Worm (Caenorhabditis elegans): ENCODE measurements around the gene Y51H7C.7.

Gene Y51H7C.7

DNA sequence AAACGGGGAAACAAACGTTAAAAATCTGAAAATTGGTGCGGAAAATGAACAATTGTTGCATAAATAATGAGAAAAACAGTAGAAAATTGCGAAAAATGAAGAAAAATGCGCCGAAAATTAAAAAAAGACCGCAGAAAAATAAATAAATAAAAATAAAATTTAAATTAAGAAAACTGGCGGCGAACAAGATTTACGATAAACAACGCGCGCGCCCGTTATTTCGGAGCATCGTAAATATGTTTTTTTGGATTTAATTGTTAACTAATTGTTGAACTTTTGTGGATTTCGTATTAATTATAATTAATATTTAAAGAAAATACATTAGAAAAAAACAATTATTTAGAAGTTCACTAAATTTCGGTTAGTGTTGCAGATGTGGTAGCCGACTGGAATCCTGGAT is 25.6 kb upstream of the Y51H7C.7 start:
- no peak for TF ChIP-seq him-1 (tag; optimal IDR thresholded peaks at IDR 0.05)
- TF ChIP-seq W03F9.2 (tag; optimal IDR thresholded peaks at IDR 0.05) = no peak
- no peak for TF ChIP-seq dao-5 (tag; optimal IDR thresholded peaks at IDR 0.05)

ce11 chrII:1378259-1378658 is 24.1 kb upstream of the Y51H7C.7 start, which contains the start of gene F54D12.10:
Gene F54D12.10, minus strand, starts transcription at chrII:1378359.
- no peak for TF ChIP-seq dao-5 (tag; optimal IDR thresholded peaks at IDR 0.05)
- TF ChIP-seq W03F9.2 (tag; optimal IDR thresholded peaks at IDR 0.05) = no peak
- no peak for TF ChIP-seq him-1 (tag; optimal IDR thresholded peaks at IDR 0.05)

DNA sequence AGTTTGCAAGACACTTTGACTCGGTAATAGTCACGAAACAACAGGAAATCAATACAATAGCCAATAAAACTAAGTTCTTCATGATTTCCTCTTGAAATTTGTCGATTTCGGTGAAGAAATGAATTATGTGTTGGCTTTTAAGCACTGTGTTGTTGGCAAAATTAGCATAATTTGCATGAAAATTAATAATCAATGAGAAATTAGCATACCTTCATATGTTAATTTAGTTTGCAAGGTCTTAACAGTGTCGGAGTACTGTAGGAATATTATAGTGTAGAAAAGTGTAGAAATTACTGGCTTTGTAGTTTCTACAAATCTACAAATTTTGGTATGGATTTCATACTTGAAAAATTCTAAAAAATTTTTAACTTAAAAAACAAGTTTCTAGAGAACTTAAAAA is 20.8 kb upstream of the Y51H7C.7 start, which contains the start of gene F54D12.9:
Gene F54D12.9, minus strand, starts transcription at position 101 of the 400 bp plus-strand sequence.
- TF ChIP-seq him-1 (tag; optimal IDR thresholded peaks at IDR 0.05) = no peak

DNA sequence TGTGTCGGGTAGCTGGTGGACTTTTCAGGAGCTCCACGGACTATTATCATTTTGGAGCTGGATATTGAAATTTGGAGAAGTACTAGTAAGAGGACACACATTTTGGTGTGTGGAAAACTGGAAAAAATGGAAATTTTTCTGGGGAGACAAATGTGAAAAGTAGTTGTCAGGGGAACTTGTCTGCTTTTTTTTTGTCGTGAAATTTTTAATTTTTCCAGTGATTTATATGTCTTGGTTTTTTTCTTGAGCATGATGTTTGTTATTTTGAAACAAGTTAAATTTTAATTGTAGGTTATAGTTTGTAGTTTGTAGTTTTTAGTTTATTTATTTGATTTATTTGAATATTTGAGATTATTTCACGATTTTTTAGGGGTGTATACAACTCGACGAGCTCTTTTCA is 17.1 kb upstream of the Y51H7C.7 start, which contains the start of gene F54D12.7:
Gene F54D12.7, minus strand, starts transcription at position 101 of the 400 bp plus-strand sequence.
- TF ChIP-seq W03F9.2 (tag; optimal IDR thresholded peaks at IDR 0.05) = no peak
- TF ChIP-seq him-1 (tag; optimal IDR thresholded peaks at IDR 0.05) = no peak
- no peak for TF ChIP-seq dao-5 (tag; optimal IDR thresholded peaks at IDR 0.05)

DNA sequence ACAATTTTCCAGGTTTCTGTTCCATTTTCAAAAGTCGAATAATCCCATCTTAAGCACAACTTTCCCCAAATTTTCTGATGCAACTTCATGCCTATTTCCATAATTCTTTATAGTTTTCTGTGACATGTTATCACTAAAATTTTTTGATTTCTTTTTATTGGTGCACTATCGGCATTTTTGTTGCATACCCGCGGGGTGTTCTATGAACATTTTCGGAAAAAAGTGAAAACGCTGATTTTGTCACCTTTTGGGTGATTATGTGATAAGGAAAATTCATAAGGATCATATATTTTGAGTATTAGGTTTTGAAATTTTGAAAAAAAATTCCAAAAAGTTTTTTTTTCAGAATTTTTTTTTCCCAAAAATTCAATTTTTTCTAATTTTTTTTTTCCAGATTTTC is 15.9 kb upstream of the Y51H7C.7 start, which contains the start of gene aat-7:
Gene aat-7, plus strand, starts transcription at position 393 of the 400 bp plus-strand sequence.
- TF ChIP-seq W03F9.2 (tag; optimal IDR thresholded peaks at IDR 0.05) = no peak
- TF ChIP-seq him-1 (tag; optimal IDR thresholded peaks at IDR 0.05) = no peak
- no peak for TF ChIP-seq dao-5 (tag; optimal IDR thresholded peaks at IDR 0.05)

ce11 chrII:1397703-1398102 is 4.7 kb upstream of the Y51H7C.7 start, which contains the start of gene F54D12.8:
Gene F54D12.8, minus strand, starts transcription at chrII:1398038.
- TF ChIP-seq W03F9.2 (tag; optimal IDR thresholded peaks at IDR 0.05) (no peak), him-1 (tag; optimal IDR thresholded peaks at IDR 0.05) (no peak), dao-5 (tag; optimal IDR thresholded peaks at IDR 0.05) (no peak)

DNA sequence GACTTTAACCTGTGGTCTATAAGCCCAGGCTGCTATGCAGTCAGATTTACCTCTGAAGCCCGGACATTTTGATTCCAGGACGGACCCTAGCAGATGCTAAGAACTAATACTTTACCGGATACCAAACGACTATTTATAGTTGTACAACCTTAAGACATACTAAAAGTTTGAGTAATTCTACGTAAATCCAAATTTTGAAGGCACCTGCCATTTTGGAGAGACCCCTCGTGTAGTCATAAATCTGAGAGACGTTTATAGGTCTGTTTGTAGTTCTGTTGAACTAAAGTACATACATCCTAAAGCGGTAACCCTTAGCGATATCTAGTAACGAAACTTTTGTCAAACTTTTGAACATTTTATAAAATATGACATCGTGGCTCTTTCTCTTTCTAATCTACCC is 4.0 kb upstream of the Y51H7C.7 start, which contains the start of gene F54D12.2:
Gene F54D12.2, plus strand, starts transcription at position 301 of the 400 bp plus-strand sequence.
- TF ChIP-seq dao-5 (tag; optimal IDR thresholded peaks at IDR 0.05) (no peak), him-1 (tag; optimal IDR thresholded peaks at IDR 0.05) (no peak), W03F9.2 (tag; optimal IDR thresholded peaks at IDR 0.05) (no peak)

DNA sequence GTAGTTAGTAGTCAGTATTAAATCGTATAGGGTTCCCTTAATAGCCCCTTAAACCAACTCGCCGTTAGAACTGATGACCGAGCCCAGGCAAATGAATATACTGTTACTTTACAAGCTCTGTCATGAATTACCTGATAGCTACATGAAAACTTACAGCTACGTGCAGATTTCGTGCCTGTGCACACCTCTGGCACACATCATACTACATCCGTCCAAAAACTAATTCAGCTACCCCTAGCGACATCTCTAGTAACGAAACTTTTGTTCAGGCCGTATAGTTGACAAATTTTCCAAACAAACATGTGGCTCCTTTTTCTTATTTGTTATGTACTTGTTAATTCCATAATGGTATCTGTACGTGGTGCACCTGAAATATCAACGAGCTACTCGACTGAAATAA is 2.3 kb upstream of the Y51H7C.7 start, which contains the start of gene F54D12.1:
Gene F54D12.1, plus strand, starts transcription at position 301 of the 400 bp plus-strand sequence.
- TF ChIP-seq dao-5 (tag; optimal IDR thresholded peaks at IDR 0.05) (no peak), W03F9.2 (tag; optimal IDR thresholded peaks at IDR 0.05) (no peak), him-1 (tag; optimal IDR thresholded peaks at IDR 0.05) (no peak)

DNA sequence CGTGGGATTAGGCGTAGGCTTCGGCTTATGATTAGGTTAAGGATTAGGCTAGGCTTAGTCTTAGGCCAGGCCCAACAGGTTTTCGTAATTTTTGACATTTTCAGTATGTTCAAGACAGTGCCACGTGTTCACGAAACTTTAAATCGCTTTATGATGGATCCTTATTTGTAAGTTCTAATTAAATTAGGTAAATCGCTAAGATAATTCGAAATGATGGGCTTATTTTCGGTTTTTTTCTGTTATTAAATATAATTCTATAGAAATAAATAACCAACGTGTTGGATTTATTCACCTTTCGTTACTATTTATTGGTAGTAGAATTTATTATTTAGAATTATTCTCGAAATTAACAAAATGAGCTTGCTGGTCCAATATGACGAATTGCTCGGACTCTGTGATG is 895 bp upstream of the Y51H7C.7 start, which contains the start of gene Y51H7C.8:
Gene Y51H7C.8, plus strand, starts transcription at position 301 of the 400 bp plus-strand sequence.
- TF ChIP-seq him-1 (tag; optimal IDR thresholded peaks at IDR 0.05) = no peak
- no peak for TF ChIP-seq W03F9.2 (tag; optimal IDR thresholded peaks at IDR 0.05)
- TF ChIP-seq dao-5 (tag; optimal IDR thresholded peaks at IDR 0.05) = no peak

DNA sequence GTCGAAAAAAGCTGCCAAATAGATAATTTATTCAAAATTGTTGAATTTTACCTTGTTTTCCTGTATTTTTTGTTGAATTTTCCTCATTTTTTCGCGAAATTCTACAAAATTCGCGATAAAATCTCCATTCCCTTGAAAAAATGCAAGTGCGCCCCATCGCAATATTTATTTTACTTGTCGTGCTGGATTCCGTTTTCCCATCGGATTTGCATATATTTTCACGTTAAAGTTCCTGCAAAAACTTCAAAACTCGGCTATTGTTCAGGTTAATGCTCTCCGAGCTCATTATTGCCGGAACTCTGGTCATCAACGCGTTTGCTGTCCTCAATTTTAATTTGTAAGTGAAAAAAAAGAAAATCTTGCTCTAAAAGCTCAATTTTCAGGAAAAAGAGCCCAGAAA is 687 bp downstream of the Y51H7C.7 start, which contains the start of the genes Y51H7C.41 and cogc-4:
Gene Y51H7C.41, plus strand, starts transcription at position 266 of the 400 bp plus-strand sequence.
Gene cogc-4, plus strand, starts transcription at position 386 of the 400 bp plus-strand sequence.
- TF ChIP-seq him-1 (tag; optimal IDR thresholded peaks at IDR 0.05) (no peak), dao-5 (tag; optimal IDR thresholded peaks at IDR 0.05) (no peak), W03F9.2 (tag; optimal IDR thresholded peaks at IDR 0.05) (no peak)

DNA sequence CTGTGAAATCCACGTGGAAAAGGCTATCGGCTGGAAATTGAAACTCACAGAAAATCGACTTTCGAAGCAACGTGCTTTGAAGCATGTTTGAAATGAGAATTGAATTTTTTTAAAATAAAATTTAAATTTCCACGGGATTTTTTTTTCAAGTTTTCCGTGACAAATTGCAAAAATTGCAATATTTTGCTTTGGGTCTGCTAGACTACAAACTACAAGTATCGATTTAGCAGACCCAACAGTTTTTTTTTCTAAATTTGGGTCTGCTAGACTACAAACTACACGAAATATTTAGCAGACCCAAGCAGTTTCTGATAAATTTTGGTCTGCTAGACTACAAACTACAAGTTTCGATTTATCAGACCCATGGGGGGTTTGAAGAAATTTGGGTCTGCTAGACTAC is 9.0 kb downstream of the Y51H7C.7 start, which contains the start of gene Y51H7C.9:
Gene Y51H7C.9, minus strand, starts transcription at position 101 of the 400 bp plus-strand sequence.
- TF ChIP-seq dao-5 (tag; optimal IDR thresholded peaks at IDR 0.05) = no peak
- no peak for TF ChIP-seq him-1 (tag; optimal IDR thresholded peaks at IDR 0.05)
- TF ChIP-seq W03F9.2 (tag; optimal IDR thresholded peaks at IDR 0.05) = no peak

DNA sequence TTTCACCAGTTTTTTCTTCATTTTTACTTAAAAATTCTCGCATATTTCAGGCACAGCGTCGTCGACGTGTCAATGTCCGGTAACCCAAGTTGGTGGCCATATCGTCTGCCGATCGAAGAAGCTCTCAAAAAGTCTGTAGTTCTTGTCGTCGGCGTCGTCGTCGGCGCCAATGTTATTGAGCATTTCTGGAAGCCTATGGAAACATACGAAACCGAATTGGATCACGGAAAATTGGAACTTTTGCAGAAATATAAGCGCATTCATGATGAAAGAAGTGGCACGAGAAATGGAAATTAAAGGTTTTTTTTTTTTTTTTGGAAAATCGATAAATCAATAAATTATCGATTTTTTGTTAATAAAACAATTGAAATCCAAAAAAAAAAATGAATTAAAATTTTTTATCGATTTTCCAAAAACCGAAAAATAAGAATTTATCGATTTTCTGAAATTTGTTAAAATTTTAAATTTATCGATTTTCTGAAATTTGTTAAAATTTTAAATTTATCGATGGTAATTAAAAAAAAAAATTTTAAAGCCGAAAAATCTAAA is 10.1 kb downstream of the Y51H7C.7 start, which contains the start of gene alkb-1:
Gene alkb-1, plus strand, starts transcription at position 51 of the 549 bp plus-strand sequence.
- TF ChIP-seq dao-5 (tag; optimal IDR thresholded peaks at IDR 0.05) (no peak), him-1 (tag; optimal IDR thresholded peaks at IDR 0.05) (no peak), W03F9.2 (tag; optimal IDR thresholded peaks at IDR 0.05) (no peak)

- TF ChIP-seq W03F9.2 (tag; optimal IDR thresholded peaks at IDR 0.05) (no peak), him-1 (tag; optimal IDR thresholded peaks at IDR 0.05) (no peak), dao-5 (tag; optimal IDR thresholded peaks at IDR 0.05) (no peak)
Observed at ce11 chrII:1419994-1420393, 17.6 kb downstream of the Y51H7C.7 start.

- TF ChIP-seq him-1 (tag; optimal IDR thresholded peaks at IDR 0.05) (no peak), dao-5 (tag; optimal IDR thresholded peaks at IDR 0.05) (no peak), W03F9.2 (tag; optimal IDR thresholded peaks at IDR 0.05) (no peak)
Observed at ce11 chrII:1420806-1421463, 18.6 kb downstream of the Y51H7C.7 start.

Measured in whole organism, L4/young adult.